Fruit fly (Drosophila melanogaster) whole organism, embryonic: ENCODE results near the gene Pif1B.

Experiments
- Atf-2 ChIP-seq: fragments of 200-800 bp; sonication (Bioruptor generic); optimal IDR thresholded peaks from 2 replicates; lab custom pipeline; 2016; ENCODE audit warnings: missing biosample characterization, missing genetic modification characterization
- BEAF-32 ChIP-seq: fragments of 200-800 bp; sonication (Bioruptor generic); optimal IDR thresholded peaks from 3 replicates; lab custom pipeline; 2017; ENCODE audit warnings: missing biosample characterization, missing genetic modification characterization, mild to moderate bottlenecking, moderate library complexity, missing genetic modification reagents
- CG10654 ChIP-seq: fragments of 200-800 bp; sonication (Bioruptor generic); optimal IDR thresholded peaks from 2 replicates; lab custom pipeline; 2016; ENCODE audit warnings: missing biosample characterization, missing genetic modification characterization
- CG11085 ChIP-seq: fragments of 200-800 bp; sonication (Bioruptor generic); IDR thresholded peaks from 2 replicates; pipeline ENCODE4 v1.3.6; 2022; ENCODE audit warnings: missing biosample characterization, missing genetic modification characterization
- CG12104 ChIP-seq: fragments of 200-800 bp; sonication (Bioruptor generic); optimal IDR thresholded peaks from 3 replicates; lab custom pipeline; 2016; ENCODE audit warnings: missing biosample characterization, missing genetic modification characterization
- CG12391 ChIP-seq: fragments of 200-800 bp; sonication (Bioruptor generic); optimal IDR thresholded peaks from 3 replicates; lab custom pipeline; 2018; ENCODE audit warnings: missing biosample characterization, mild to moderate bottlenecking, missing genetic modification characterization, moderate library complexity
- CG12744 ChIP-seq: fragments of 200-800 bp; sonication (Bioruptor generic); optimal IDR thresholded peaks from 2 replicates; lab custom pipeline; 2016; ENCODE audit warnings: missing biosample characterization, missing genetic modification characterization
- CG15601 ChIP-seq: fragments of 200-800 bp; sonication (Bioruptor generic); optimal IDR thresholded peaks from 3 replicates; lab custom pipeline; 2019; ENCODE audit warnings: missing biosample characterization, mild to moderate bottlenecking, missing genetic modification characterization, moderate library complexity
- CG17186 ChIP-seq: fragments of 200-800 bp; sonication (Bioruptor generic); optimal IDR thresholded peaks from 3 replicates; lab custom pipeline; 2017; ENCODE audit warnings: missing biosample characterization, missing genetic modification reagents, missing genetic modification characterization
- CG17612 ChIP-seq: fragments of 200-800 bp; sonication (Bioruptor generic); IDR thresholded peaks from 2 replicates; pipeline ENCODE4 v1.3.6; 2022; ENCODE audit warnings: missing biosample characterization, missing genetic modification characterization
- CG17912 ChIP-seq: fragments of 200-800 bp; sonication (Bioruptor generic); optimal IDR thresholded peaks from 2 replicates; lab custom pipeline; 2018; ENCODE audit warnings: missing biosample characterization, mild to moderate bottlenecking, missing genetic modification characterization
- CG1792 ChIP-seq: fragments of 200-800 bp; sonication (Bioruptor generic); optimal IDR thresholded peaks from 2 replicates; lab custom pipeline; 2016; ENCODE audit warnings: missing biosample characterization, missing genetic modification characterization
- CG2120 ChIP-seq: fragments of 200-800 bp; sonication (Bioruptor generic); optimal IDR thresholded peaks from 3 replicates; lab custom pipeline; 2016; ENCODE audit warnings: missing biosample characterization, missing genetic modification characterization
- CG4404 ChIP-seq: fragments of 200-800 bp; sonication (Bioruptor generic); IDR thresholded peaks from 2 replicates; pipeline ENCODE4 v1.3.6; 2022; ENCODE audit warnings: missing biosample characterization, missing genetic modification characterization
- CG4820 ChIP-seq: fragments of 200-800 bp; sonication (Bioruptor generic); optimal IDR thresholded peaks from 3 replicates; lab custom pipeline; 2016; ENCODE audit warnings: missing biosample characterization, missing genetic modification characterization
- CG6272 ChIP-seq: fragments of 200-800 bp; sonication (Bioruptor generic); IDR thresholded peaks from 2 replicates; pipeline ENCODE4 v1.3.6; 2022; ENCODE audit warnings: missing biosample characterization, missing genetic modification characterization
- CG8290 ChIP-seq, 3 experiments: fragments of 200-800 bp; sonication (Bioruptor generic); optimal IDR thresholded peaks; 2 replicates each; lab custom pipeline; 2016 to 2019; ENCODE audit warnings: missing biosample characterization in 3 of 3, missing genetic modification characterization in 3 of 3, mild to moderate bottlenecking in 2 of 3, moderate library complexity in 1 of 3
- CG9797 ChIP-seq: fragments of 200-800 bp; sonication (Bioruptor generic); optimal IDR thresholded peaks from 3 replicates; lab custom pipeline; 2018; ENCODE audit warnings: missing biosample characterization, mild to moderate bottlenecking, missing genetic modification characterization
- Camta ChIP-seq: fragments of 200-800 bp; sonication (Bioruptor generic); optimal IDR thresholded peaks from 2 replicates; lab custom pipeline; 2016; ENCODE audit warnings: missing biosample characterization, missing genetic modification characterization
- Dek ChIP-seq: fragments of 200-800 bp; sonication (Bioruptor generic); optimal IDR thresholded peaks from 3 replicates; lab custom pipeline; 2019; ENCODE audit warnings: missing biosample characterization, mild to moderate bottlenecking, missing genetic modification characterization, moderate library complexity
- E2f2 ChIP-seq: fragments of 200-800 bp; sonication (Bioruptor generic); IDR thresholded peaks from 2 replicates; pipeline ENCODE4 v1.3.6; 2022; ENCODE audit warnings: missing biosample characterization, missing genetic modification characterization
- Eip74EF ChIP-seq, 2 experiments: fragments of 200-800 bp in 1 of 2; fragments of >200 bp in 1 of 2; sonication (Bioruptor generic) in 1 of 2; optimal IDR thresholded peaks; 2 replicates each; lab custom pipeline; 2017 to 2019; ENCODE audit warnings: missing biosample characterization in 2 of 2, missing genetic modification characterization in 2 of 2, mild to moderate bottlenecking in 1 of 2, moderate library complexity in 1 of 2
- Ets97D ChIP-seq: fragments of 200-800 bp; sonication (Bioruptor generic); optimal IDR thresholded peaks from 3 replicates; lab custom pipeline; 2016; ENCODE audit warnings: missing biosample characterization, missing genetic modification characterization
- H2.0 ChIP-seq: fragments of 200-800 bp; sonication (Bioruptor generic); IDR thresholded peaks from 2 replicates; pipeline ENCODE4 v1.3.6; 2022; ENCODE audit warnings: missing biosample characterization, missing genetic modification characterization
- HHEX ChIP-seq: fragments of 200-800 bp; sonication (Bioruptor generic); optimal IDR thresholded peaks from 3 replicates; lab custom pipeline; 2017; ENCODE audit warnings: missing biosample characterization, mild to moderate bottlenecking, missing genetic modification characterization, missing genetic modification reagents
- HLH3B ChIP-seq: fragments of 200-800 bp; sonication (Bioruptor generic); IDR thresholded peaks from 2 replicates; pipeline ENCODE4 v1.3.6; 2022; ENCODE audit warnings: missing biosample characterization, missing genetic modification characterization
- HmgZ ChIP-seq: fragments of 200-800 bp; sonication (Bioruptor generic); optimal IDR thresholded peaks from 2 replicates; lab custom pipeline; 2018; ENCODE audit warnings: missing biosample characterization, mild to moderate bottlenecking, missing genetic modification characterization
- Hr78 ChIP-seq, 2 experiments: fragments of 200-800 bp in 1 of 2; fragments of >200 bp in 1 of 2; sonication (Bioruptor generic) in 1 of 2; optimal IDR thresholded peaks; 2 replicates each; lab custom pipeline; 2017 to 2019; ENCODE audit warnings: missing biosample characterization in 2 of 2, missing genetic modification characterization in 2 of 2, mild to moderate bottlenecking in 1 of 2, moderate library complexity in 1 of 2
- Kr ChIP-seq: fragments of 200-800 bp; sonication (Bioruptor generic); optimal IDR thresholded peaks from 2 replicates; lab custom pipeline; 2017; ENCODE audit warnings: missing biosample characterization, mild to moderate bottlenecking, missing genetic modification characterization
- MESR4 ChIP-seq: fragments of 200-800 bp; sonication (Bioruptor generic); optimal IDR thresholded peaks from 2 replicates; lab custom pipeline; 2018; ENCODE audit warnings: missing biosample characterization, mild to moderate bottlenecking, missing genetic modification characterization, moderate library complexity
- Opbp ChIP-seq: fragments of 200-800 bp; sonication (Bioruptor generic); IDR thresholded peaks from 3 replicates; pipeline ENCODE4 v1.3.6; 2022; ENCODE audit warnings: missing biosample characterization, missing genetic modification characterization; ENCODE audit not compliant: partially characterized antibody
- Ptx1 ChIP-seq: fragments of 200-800 bp; sonication (Bioruptor generic); IDR thresholded peaks from 2 replicates; pipeline ENCODE4 v1.3.6; 2022; ENCODE audit warnings: missing biosample characterization, missing genetic modification characterization
- ara ChIP-seq: fragments of 200-800 bp; sonication (Bioruptor generic); IDR thresholded peaks from 2 replicates; pipeline ENCODE4 v1.3.6; 2022; ENCODE audit warnings: missing biosample characterization, missing genetic modification characterization
- bab2 ChIP-seq: fragments of 200-800 bp; sonication (Bioruptor generic); optimal IDR thresholded peaks from 2 replicates; lab custom pipeline; 2016; ENCODE audit warnings: missing biosample characterization, missing genetic modification characterization
- br ChIP-seq: fragments of >200 bp; optimal IDR thresholded peaks from 2 replicates; lab custom pipeline; 2017
- cad ChIP-seq: fragments of >200 bp; optimal IDR thresholded peaks from 2 replicates; lab custom pipeline; 2017; ENCODE audit warnings: missing biosample characterization, missing genetic modification characterization
- cg ChIP-seq: fragments of 200-800 bp; sonication (Bioruptor generic); optimal IDR thresholded peaks from 3 replicates; lab custom pipeline; 2019; ENCODE audit warnings: missing biosample characterization, mild to moderate bottlenecking, missing genetic modification characterization, moderate library complexity
- chif ChIP-seq, 2 experiments: fragments of 200-800 bp; sonication (Bioruptor generic); optimal IDR thresholded peaks; 3 replicates each; lab custom pipeline; 2016; ENCODE audit warnings: missing biosample characterization in 2 of 2, missing genetic modification characterization in 2 of 2
- chm ChIP-seq: fragments of 200-800 bp; sonication (Bioruptor generic); IDR thresholded peaks from 2 replicates; pipeline ENCODE4 v1.3.6; 2022; ENCODE audit warnings: missing biosample characterization, missing genetic modification characterization
- danr ChIP-seq: fragments of 200-800 bp; sonication (Bioruptor generic); IDR thresholded peaks from 2 replicates; pipeline ENCODE4 v1.3.6; 2022; ENCODE audit warnings: missing biosample characterization, missing genetic modification characterization
- eyg ChIP-seq: fragments of 200-800 bp; sonication (Bioruptor generic); optimal IDR thresholded peaks from 3 replicates; lab custom pipeline; 2016; ENCODE audit warnings: missing biosample characterization, missing genetic modification characterization
- inv ChIP-seq: fragments of 200-800 bp; sonication (Bioruptor generic); IDR thresholded peaks from 2 replicates; pipeline ENCODE4 v1.3.6; 2022; ENCODE audit warnings: missing biosample characterization, missing genetic modification characterization; ENCODE audit not compliant: partially characterized antibody
- lbe ChIP-seq: fragments of 200-800 bp; sonication (Bioruptor generic); optimal IDR thresholded peaks from 2 replicates; lab custom pipeline; 2016; ENCODE audit warnings: missing biosample characterization, mild to moderate bottlenecking, missing genetic modification characterization
- lola ChIP-seq, 3 experiments: fragments of >200 bp in 2 of 3; fragments of 200-800 bp in 1 of 3; sonication (Bioruptor generic) in 1 of 3; optimal IDR thresholded peaks; 2 replicates each; lab custom pipeline; 2017 to 2019; ENCODE audit warnings: missing biosample characterization in 3 of 3, missing genetic modification characterization in 3 of 3, mild to moderate bottlenecking in 1 of 3, moderate library complexity in 1 of 3
- ranshi ChIP-seq: fragments of 200-800 bp; sonication (Bioruptor generic); IDR thresholded peaks from 2 replicates; pipeline ENCODE4 v1.3.6; 2022; ENCODE audit warnings: missing biosample characterization, missing genetic modification characterization
- sima ChIP-seq: fragments of 200-800 bp; sonication (Bioruptor generic); optimal IDR thresholded peaks from 2 replicates; lab custom pipeline; 2016; ENCODE audit warnings: missing biosample characterization, missing genetic modification characterization
- sna ChIP-seq: fragments of 200-800 bp; sonication (Bioruptor generic); IDR thresholded peaks from 2 replicates; pipeline ENCODE4 v1.3.6; 2022; ENCODE audit warnings: missing biosample characterization, missing genetic modification characterization; ENCODE audit not compliant: partially characterized antibody
- sug ChIP-seq: fragments of 200-800 bp; optimal IDR thresholded peaks from 2 replicates; lab custom pipeline; 2019; ENCODE audit warnings: missing biosample characterization, mild to moderate bottlenecking, missing genetic modification characterization, moderate library complexity
- unpg ChIP-seq: fragments of 200-800 bp; sonication (Bioruptor generic); optimal IDR thresholded peaks from 3 replicates; lab custom pipeline; 2018; ENCODE audit warnings: missing biosample characterization, mild to moderate bottlenecking, missing genetic modification characterization, moderate library complexity

The Pif1B gene

DNA sequence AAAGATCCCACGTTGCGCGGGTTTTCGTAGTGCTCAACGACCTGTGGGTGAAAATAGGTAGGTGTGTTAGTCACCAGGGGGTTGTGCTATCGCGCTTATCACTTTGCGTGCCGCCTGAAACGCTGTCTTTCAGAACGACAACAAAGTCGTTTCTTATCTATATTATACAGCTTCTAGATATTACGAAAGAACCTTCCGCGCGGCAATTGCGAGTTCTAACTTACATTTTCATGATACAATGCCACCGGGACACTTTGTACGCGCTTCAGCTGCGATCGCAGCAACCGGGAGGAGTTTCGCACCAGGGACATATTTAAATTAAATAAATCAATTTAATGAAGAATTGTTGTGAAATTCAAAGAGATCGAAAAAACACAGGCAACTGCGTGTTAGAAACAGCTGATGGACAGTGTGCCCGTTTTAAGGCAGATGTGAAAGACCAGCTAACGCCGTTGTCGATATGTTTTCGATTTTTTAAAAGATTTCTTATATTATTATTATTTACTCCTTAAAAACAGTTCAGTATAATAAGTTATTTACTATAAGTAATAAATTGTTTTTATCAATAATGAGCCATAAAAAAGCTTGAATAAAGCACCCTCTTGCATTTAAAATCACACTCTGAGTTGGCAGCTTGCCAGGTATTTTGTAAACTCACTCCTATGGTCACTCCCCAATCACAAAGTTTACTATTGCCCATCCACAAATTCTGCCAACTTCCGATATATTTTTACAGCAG lies 23.0 kb upstream of the Pif1B start, which contains the start of the genes IscU and CG8379 (continued):
- no peak for TF ChIP-seq Kr (GFP tag; lab: Kevin White, UChicago)
- peak; percentile 41 for TF ChIP-seq HmgZ (tag; lab: Kevin White, UChicago)
- no peak for TF ChIP-seq br (lab: Kevin White, UChicago)
- no peak for TF ChIP-seq HLH3B
- no peak for TF ChIP-seq bab2 (GFP tag; lab: Kevin White, UChicago)
- no peak for TF ChIP-seq CG1792 (GFP tag; lab: Kevin White, UChicago)
- TF ChIP-seq CG17912 (GFP tag; lab: Kevin White, UChicago): no peak
- peak; percentile 89 for TF ChIP-seq CG9797
- peak; percentile 10 for TF ChIP-seq Ets97D
- TF ChIP-seq CG8290 (GFP tag; optimal IDR thresholded peaks at IDR 0.05; lab: Kevin White, UChicago): no peak
- TF ChIP-seq CG8290 (tag; optimal IDR thresholded peaks at IDR 0.05; lab: Kevin White, UChicago): no peak
- no peak for TF ChIP-seq CG2120
- TF ChIP-seq sna (GFP tag; lab: Robert Waterston, UW): peak; percentile 73
- no peak for TF ChIP-seq cg (GFP tag; lab: Kevin White, UChicago)
- no peak for TF ChIP-seq CG4404
- no peak for TF ChIP-seq Eip74EF (GFP tag; optimal IDR thresholded peaks at IDR 0.05; lab: Kevin White, UChicago)
- no peak for TF ChIP-seq cad (GFP tag; lab: Kevin White, UChicago)
- TF ChIP-seq Camta: no peak
- TF ChIP-seq CG4820: no peak
- TF ChIP-seq inv: peak; percentile 54
- no peak for TF ChIP-seq H2.0 (GFP tag; lab: Robert Waterston, UW)
- TF ChIP-seq danr (GFP tag; lab: Robert Waterston, UW): no peak
- TF ChIP-seq Hr78 (GFP tag; optimal IDR thresholded peaks at IDR 0.05; lab: Kevin White, UChicago): no peak
- TF ChIP-seq sima (GFP tag; lab: Kevin White, UChicago): no peak
- peak; percentile 98 for TF ChIP-seq sug
- TF ChIP-seq Opbp (GFP tag; lab: Robert Waterston, UW): no peak
- TF ChIP-seq CG17186: no peak
- TF ChIP-seq unpg: no peak
- TF ChIP-seq CG12391 (tag; lab: Kevin White, UChicago): peak; percentile 45
- no peak for TF ChIP-seq CG12744 (GFP tag; lab: Kevin White, UChicago)
- peak in 1 of 3 experiments; percentile 18 for TF ChIP-seq lola (GFP tag; optimal IDR thresholded peaks at IDR 0.05; lab: Kevin White, UChicago)
- TF ChIP-seq ara: no peak
- peak; percentile 60 for TF ChIP-seq CG15601 (tag; lab: Kevin White, UChicago)
- TF ChIP-seq MESR4: peak; percentile 71
- no peak for TF ChIP-seq chm (GFP tag; lab: Robert Waterston, UW)
- TF ChIP-seq BEAF-32: peak; percentile 74
- TF ChIP-seq Dek: no peak
- peak; percentile 32; the same call in 1 of the 2 replicates for TF ChIP-seq E2f2 (GFP tag; lab: Robert Waterston, UW)
- no peak for TF ChIP-seq CG11085 (GFP tag; lab: Robert Waterston, UW)
- no peak for TF ChIP-seq CG6272 (GFP tag; lab: Robert Waterston, UW)
- no peak for TF ChIP-seq eyg (GFP tag; lab: Kevin White, UChicago)
- no peak for TF ChIP-seq CG10654 (GFP tag; lab: Kevin White, UChicago)
- no peak for TF ChIP-seq ranshi (GFP tag; lab: Robert Waterston, UW)
- peak; percentile 39 for TF ChIP-seq lbe (GFP tag; lab: Kevin White, UChicago)
- TF ChIP-seq HHEX (GFP tag; lab: Kevin White, UChicago): no peak
- no peak for TF ChIP-seq Atf-2 (GFP tag; lab: Kevin White, UChicago)
- no peak for TF ChIP-seq CG12104
- no peak for TF ChIP-seq Ptx1 (GFP tag; lab: Robert Waterston, UW)
- TF ChIP-seq chif (GFP tag; optimal IDR thresholded peaks at IDR 0.05; lab: Kevin White, UChicago): no peak
- TF ChIP-seq CG17612 (GFP tag; lab: Robert Waterston, UW): no peak
